Fruit fly (Drosophila melanogaster) whole organism, embryonic: ENCODE data around the gene alpha4GT2.

Source experiments
- ATbp ChIP-seq: fragments of 200-800 bp; sonication (Bioruptor generic); optimal IDR thresholded peaks from 2 replicates; lab custom pipeline; 2017; ENCODE audit warnings: missing biosample characterization, mild to moderate bottlenecking, missing genetic modification characterization, missing genetic modification reagents
- Atf3 ChIP-seq: fragments of 200-800 bp; sonication (Bioruptor generic); optimal IDR thresholded peaks from 3 replicates; lab custom pipeline; 2016; ENCODE audit warnings: missing biosample characterization, missing genetic modification characterization
- Blimp-1 ChIP-seq: fragments of 200-800 bp; sonication (Bioruptor generic); optimal IDR thresholded peaks from 3 replicates; lab custom pipeline; 2018; ENCODE audit warnings: missing biosample characterization, missing genetic modification characterization, mild to moderate bottlenecking, moderate library complexity, missing genetic modification reagents
- CG10959 ChIP-seq: fragments of 200-800 bp; sonication (Bioruptor generic); IDR thresholded peaks from 2 replicates; pipeline ENCODE4 v1.3.6; 2022; ENCODE audit warnings: missing biosample characterization, missing genetic modification characterization
- CG11456 ChIP-seq: fragments of 200-800 bp; sonication (Bioruptor generic); IDR thresholded peaks from 3 replicates; pipeline ENCODE4 v1.3.6; 2022; ENCODE audit warnings: missing biosample characterization, missing genetic modification characterization
- CG12299 ChIP-seq: fragments of 200-800 bp; sonication (Bioruptor generic); optimal IDR thresholded peaks from 2 replicates; lab custom pipeline; 2018; ENCODE audit warnings: missing biosample characterization, mild to moderate bottlenecking, missing genetic modification characterization
- CG17568 ChIP-seq: fragments of 200-800 bp; sonication (Bioruptor generic); optimal IDR thresholded peaks from 2 replicates; lab custom pipeline; 2018; ENCODE audit warnings: missing biosample characterization, mild to moderate bottlenecking, missing genetic modification characterization, moderate library complexity
- CG18476 ChIP-seq: fragments of 200-800 bp; sonication (Bioruptor generic); optimal IDR thresholded peaks from 2 replicates; lab custom pipeline; 2016; ENCODE audit warnings: missing biosample characterization, mild to moderate bottlenecking, missing genetic modification characterization
- CG18764 ChIP-seq: fragments of 200-800 bp; sonication (Bioruptor generic); optimal IDR thresholded peaks from 3 replicates; lab custom pipeline; 2016; ENCODE audit warnings: missing biosample characterization, missing genetic modification characterization
- CG32767 ChIP-seq: fragments of 200-800 bp; sonication (Bioruptor generic); IDR thresholded peaks from 2 replicates; pipeline ENCODE4 v1.3.6; 2022; ENCODE audit warnings: missing biosample characterization, missing genetic modification characterization
- CG4617 ChIP-seq: fragments of 200-800 bp; sonication (Bioruptor generic); optimal IDR thresholded peaks from 3 replicates; lab custom pipeline; 2016; ENCODE audit warnings: missing biosample characterization, missing genetic modification characterization, borderline replicate concordance
- CG4730 ChIP-seq: fragments of 200-800 bp; sonication (Bioruptor generic); IDR thresholded peaks from 2 replicates; pipeline ENCODE4 v1.3.6; 2022; ENCODE audit warnings: missing biosample characterization, missing genetic modification characterization
- CG4820 ChIP-seq: fragments of 200-800 bp; sonication (Bioruptor generic); optimal IDR thresholded peaks from 3 replicates; lab custom pipeline; 2016; ENCODE audit warnings: missing biosample characterization, missing genetic modification characterization
- CG4854 ChIP-seq: fragments of 200-800 bp; sonication (Bioruptor generic); optimal IDR thresholded peaks from 2 replicates; lab custom pipeline; 2016; ENCODE audit warnings: missing biosample characterization, missing genetic modification characterization, inconsistent platforms
- CG6765 ChIP-seq: fragments of 200-800 bp; sonication (Bioruptor generic); optimal IDR thresholded peaks from 3 replicates; lab custom pipeline; 2017; ENCODE audit warnings: missing biosample characterization, mild to moderate bottlenecking, missing genetic modification characterization
- CG9817 ChIP-seq: fragments of 200-800 bp; sonication (Bioruptor generic); optimal IDR thresholded peaks from 2 replicates; lab custom pipeline; 2018; ENCODE audit warnings: missing biosample characterization, mild to moderate bottlenecking, missing genetic modification characterization, moderate library complexity
- Gsc ChIP-seq: fragments of 200-800 bp; sonication (Bioruptor generic); IDR thresholded peaks from 2 replicates; pipeline ENCODE4 v1.3.6; 2022; ENCODE audit warnings: missing biosample characterization, missing genetic modification characterization
- HLH54F ChIP-seq: fragments of 200-800 bp; sonication (Bioruptor generic); optimal IDR thresholded peaks from 3 replicates; lab custom pipeline; 2016; ENCODE audit warnings: missing biosample characterization, missing genetic modification characterization
- Hr3 ChIP-seq: fragments of 200-800 bp; sonication (Bioruptor generic); optimal IDR thresholded peaks from 3 replicates; lab custom pipeline; 2016; ENCODE audit warnings: missing biosample characterization, missing genetic modification characterization
- Hsf ChIP-seq: fragments of 200-800 bp; sonication (Bioruptor generic); optimal IDR thresholded peaks from 3 replicates; lab custom pipeline; 2016; ENCODE audit warnings: missing biosample characterization, missing genetic modification characterization
- Lim3 ChIP-seq: fragments of 200-800 bp; sonication (Bioruptor generic); IDR thresholded peaks from 2 replicates; pipeline ENCODE4 v1.3.6; 2022; ENCODE audit warnings: missing biosample characterization, missing genetic modification characterization
- Nf-YA ChIP-seq: fragments of 200-800 bp; sonication (Bioruptor generic); IDR thresholded peaks from 2 replicates; pipeline ENCODE4 v1.3.6; 2022; ENCODE audit warnings: missing biosample characterization, missing genetic modification characterization
- Oli ChIP-seq: fragments of 200-800 bp; sonication (Bioruptor generic); optimal IDR thresholded peaks from 2 replicates; lab custom pipeline; 2018; ENCODE audit warnings: missing biosample characterization, mild to moderate bottlenecking, missing genetic modification characterization, moderate library complexity
- Sin3A ChIP-seq: fragments of >200 bp; optimal IDR thresholded peaks from 2 replicates; lab custom pipeline; 2018
- Sox102F ChIP-seq: fragments of 200-800 bp; sonication (Bioruptor generic); optimal IDR thresholded peaks from 2 replicates; lab custom pipeline; 2018; ENCODE audit warnings: missing biosample characterization, mild to moderate bottlenecking, missing genetic modification characterization, moderate library complexity
- TFAM ChIP-seq: fragments of 200-800 bp; sonication (Bioruptor generic); optimal IDR thresholded peaks from 2 replicates; lab custom pipeline; 2017; ENCODE audit warnings: missing biosample characterization, missing genetic modification characterization, inconsistent platforms
- ase ChIP-seq: fragments of 200-800 bp; sonication (Bioruptor generic); IDR thresholded peaks from 3 replicates; pipeline ENCODE4 v1.3.6; 2022; ENCODE audit warnings: missing biosample characterization, missing genetic modification characterization
- az2 ChIP-seq: fragments of 200-800 bp; sonication (Bioruptor generic); optimal IDR thresholded peaks from 3 replicates; lab custom pipeline; 2016; ENCODE audit warnings: missing biosample characterization, missing genetic modification characterization
- cas ChIP-seq: fragments of 200-800 bp; sonication (Bioruptor generic); IDR thresholded peaks from 2 replicates; pipeline ENCODE4 v1.3.6; 2022; ENCODE audit warnings: missing biosample characterization, missing genetic modification characterization
- dan ChIP-seq: fragments of 200-800 bp; sonication (Bioruptor generic); IDR thresholded peaks from 2 replicates; pipeline ENCODE4 v1.3.6; 2022; ENCODE audit warnings: missing biosample characterization, missing genetic modification characterization
- disco-r ChIP-seq: fragments of 200-800 bp; sonication (Bioruptor generic); optimal IDR thresholded peaks from 2 replicates; lab custom pipeline; 2016; ENCODE audit warnings: missing biosample characterization, missing genetic modification characterization
- dmrt11E ChIP-seq: fragments of 200-800 bp; sonication (Bioruptor generic); optimal IDR thresholded peaks from 3 replicates; lab custom pipeline; 2018; ENCODE audit warnings: missing biosample characterization, mild to moderate bottlenecking, missing genetic modification characterization, moderate library complexity
- fd96Cb ChIP-seq: fragments of 200-800 bp; sonication (Bioruptor generic); optimal IDR thresholded peaks from 2 replicates; lab custom pipeline; 2018; ENCODE audit warnings: missing biosample characterization, mild to moderate bottlenecking, missing genetic modification characterization, moderate library complexity
- fru ChIP-seq: fragments of >200 bp; optimal IDR thresholded peaks from 2 replicates; lab custom pipeline; 2017
- gce ChIP-seq: fragments of 200-800 bp; sonication (Bioruptor generic); IDR thresholded peaks from 3 replicates; pipeline ENCODE4 v1.3.6; 2022; ENCODE audit warnings: missing biosample characterization, missing genetic modification characterization
- gcm2 ChIP-seq: fragments of 200-800 bp; sonication (Bioruptor generic); optimal IDR thresholded peaks from 2 replicates; lab custom pipeline; 2016; ENCODE audit warnings: missing biosample characterization, missing genetic modification characterization
- gro ChIP-seq: fragments of 200-800 bp; sonication (Bioruptor generic); optimal IDR thresholded peaks from 2 replicates; lab custom pipeline; 2016; ENCODE audit warnings: missing biosample characterization, missing genetic modification characterization
- hb ChIP-seq: fragments of 200-800 bp; sonication (Bioruptor generic); IDR thresholded peaks from 3 replicates; pipeline ENCODE4 v1.3.6; 2022; ENCODE audit warnings: missing biosample characterization, missing genetic modification characterization; ENCODE audit not compliant: partially characterized antibody
- hbn ChIP-seq: fragments of 200-800 bp; sonication (Bioruptor generic); IDR thresholded peaks from 2 replicates; pipeline ENCODE4 v1.3.6; 2022; ENCODE audit warnings: missing biosample characterization, missing genetic modification characterization; ENCODE audit not compliant: partially characterized antibody
- inv ChIP-seq: fragments of 200-800 bp; sonication (Bioruptor generic); IDR thresholded peaks from 2 replicates; pipeline ENCODE4 v1.3.6; 2022; ENCODE audit warnings: missing biosample characterization, missing genetic modification characterization; ENCODE audit not compliant: partially characterized antibody
- lbe ChIP-seq: fragments of 200-800 bp; sonication (Bioruptor generic); optimal IDR thresholded peaks from 2 replicates; lab custom pipeline; 2016; ENCODE audit warnings: missing biosample characterization, mild to moderate bottlenecking, missing genetic modification characterization
- pb ChIP-seq: fragments of 200-800 bp; sonication (Bioruptor generic); optimal IDR thresholded peaks from 3 replicates; lab custom pipeline; 2016; ENCODE audit warnings: missing biosample characterization, missing genetic modification characterization
- pfk ChIP-seq: fragments of 200-800 bp; sonication (Bioruptor generic); optimal IDR thresholded peaks from 2 replicates; lab custom pipeline; 2018; ENCODE audit warnings: missing biosample characterization, mild to moderate bottlenecking, missing genetic modification characterization, moderate library complexity
- run ChIP-seq: fragments of 200-800 bp; sonication (Bioruptor generic); optimal IDR thresholded peaks from 3 replicates; lab custom pipeline; 2018; ENCODE audit warnings: missing biosample characterization, mild to moderate bottlenecking, missing genetic modification characterization
- sens ChIP-seq: fragments of 200-800 bp; sonication (Bioruptor generic); peaks from one replicate; lab custom pipeline; 2016; ENCODE audit warnings: missing biosample characterization, missing genetic modification characterization
- tll ChIP-seq, 2 experiments: fragments of 200-800 bp in 1 of 2; fragments of >200 bp in 1 of 2; sonication (Bioruptor generic) in 1 of 2; optimal IDR thresholded peaks; 2 replicates each; lab custom pipeline; 2017 to 2019; ENCODE audit warnings: missing biosample characterization in 2 of 2, missing genetic modification characterization in 2 of 2, mild to moderate bottlenecking in 1 of 2, moderate library complexity in 1 of 2
- trem ChIP-seq: fragments of 200-800 bp; optimal IDR thresholded peaks from 3 replicates; lab custom pipeline; 2019; ENCODE audit warnings: missing biosample characterization, mild to moderate bottlenecking, missing genetic modification characterization, moderate library complexity
- ttk ChIP-seq: fragments of 200-800 bp; sonication (Bioruptor generic); IDR thresholded peaks from 2 replicates; pipeline ENCODE4 v2.1.2; 2022; ENCODE audit warnings: missing biosample characterization, missing genetic modification characterization
- twi ChIP-seq: fragments of 200-800 bp; optimal IDR thresholded peaks from 2 replicates; lab custom pipeline; 2019; ENCODE audit warnings: missing biosample characterization, mild to moderate bottlenecking, missing genetic modification characterization, moderate library complexity
- tx ChIP-seq: fragments of 200-800 bp; sonication (Bioruptor generic); optimal IDR thresholded peaks from 2 replicates; lab custom pipeline; 2016; ENCODE audit warnings: missing biosample characterization, missing genetic modification characterization
- z ChIP-seq: fragments of 200-800 bp; sonication (Bioruptor generic); IDR thresholded peaks from 3 replicates; pipeline ENCODE4 v1.3.6; 2022; ENCODE audit warnings: missing biosample characterization, missing genetic modification characterization

Gene alpha4GT2

dm6 chr3R:25880198-25880970, 48.4 kb downstream of the alpha4GT2 start (continued):
- peak; percentile 21 for TF ChIP-seq ATbp
- peak; percentile 4 for TF ChIP-seq CG18476
- peak; percentile 64 for TF ChIP-seq Sox102F (GFP tag; lab: Kevin White, UChicago)
- no peak for TF ChIP-seq Atf3 (GFP tag; lab: Kevin White, UChicago)
- TF ChIP-seq CG11456 (GFP tag; lab: Robert Waterston, UW), result no peak
- peak; percentile 77 for TF ChIP-seq dmrt11E (tag; lab: Kevin White, UChicago)
- TF ChIP-seq ttk (GFP tag; lab: Robert Waterston, UW), result 0 out of 2 replicates have a peak, but pooled peaks have one; percentile 5
- no peak for TF ChIP-seq CG4854 (GFP tag; lab: Kevin White, UChicago)
- no peak for TF ChIP-seq inv (GFP tag; lab: Robert Waterston, UW)
- TF ChIP-seq az2 (GFP tag; lab: Kevin White, UChicago), result peak; percentile 3
- no peak for TF ChIP-seq CG17568 (GFP tag; lab: Kevin White, UChicago)
- TF ChIP-seq CG10959 (GFP tag; lab: Robert Waterston, UW), result no peak
- TF ChIP-seq Hr3 (GFP tag; lab: Kevin White, UChicago), result peak; percentile 68
- TF ChIP-seq z (GFP tag; lab: Robert Waterston, UW), result no peak
- peak; percentile 24 for TF ChIP-seq CG9817 (tag; lab: Kevin White, UChicago)
- no peak for TF ChIP-seq CG4730 (GFP tag; lab: Robert Waterston, UW)
- TF ChIP-seq twi (tag; lab: Kevin White, UChicago), result peak; percentile 56
- TF ChIP-seq tll (GFP tag; optimal IDR thresholded peaks at IDR 0.05; lab: Kevin White, UChicago), result no peak
- no peak for TF ChIP-seq CG12299 (tag; lab: Kevin White, UChicago)
- TF ChIP-seq CG32767 (GFP tag; lab: Robert Waterston, UW), result peak; percentile 67; the same call in 1 of the 2 replicates
- TF ChIP-seq lbe, result no peak
- TF ChIP-seq fd96Cb (tag; lab: Kevin White, UChicago), result peak; percentile 49
- no peak for TF ChIP-seq gce (GFP tag; lab: Robert Waterston, UW)
- TF ChIP-seq Sin3A (lab: Kevin White, UChicago), result no peak
- TF ChIP-seq cas, result no peak
- TF ChIP-seq tx (GFP tag; lab: Kevin White, UChicago), result no peak
- TF ChIP-seq trem (tag; lab: Kevin White, UChicago), result peak; percentile 45
- no peak for TF ChIP-seq Nf-YA (GFP tag; lab: Robert Waterston, UW)
- TF ChIP-seq run (tag; lab: Kevin White, UChicago), result no peak
- TF ChIP-seq sens (GFP tag; lab: Kevin White, UChicago), result peak; percentile 37
- no peak for TF ChIP-seq fru (lab: Kevin White, UChicago)
- no peak for TF ChIP-seq hbn (GFP tag; lab: Robert Waterston, UW)
- no peak for TF ChIP-seq hb
- TF ChIP-seq gcm2, result no peak
- no peak for TF ChIP-seq Lim3 (GFP tag; lab: Robert Waterston, UW)
- TF ChIP-seq ase (GFP tag; lab: Robert Waterston, UW), result no peak
- no peak for TF ChIP-seq gro (GFP tag; lab: Kevin White, UChicago)
- peak; percentile 65 for TF ChIP-seq Blimp-1 (GFP tag; lab: Kevin White, UChicago)
- TF ChIP-seq Gsc (GFP tag; lab: Robert Waterston, UW), result no peak
- no peak for TF ChIP-seq HLH54F (GFP tag; lab: Kevin White, UChicago)
- peak; percentile 47 for TF ChIP-seq Oli (tag; lab: Kevin White, UChicago)
- peak; percentile 1 for TF ChIP-seq Hsf (GFP tag; lab: Kevin White, UChicago)
- peak; percentile 22 for TF ChIP-seq CG4820 (GFP tag; lab: Kevin White, UChicago)
- TF ChIP-seq pfk (GFP tag; lab: Kevin White, UChicago), result no peak
- TF ChIP-seq TFAM (GFP tag; lab: Kevin White, UChicago), result no peak
- TF ChIP-seq pb (GFP tag; lab: Kevin White, UChicago), result no peak
- TF ChIP-seq disco-r (GFP tag; lab: Kevin White, UChicago), result no peak
- TF ChIP-seq CG6765 (GFP tag; lab: Kevin White, UChicago), result no peak
- TF ChIP-seq dan (GFP tag; lab: Robert Waterston, UW), result no peak
- TF ChIP-seq CG18764, result no peak
- TF ChIP-seq CG4617 (GFP tag; lab: Kevin White, UChicago), result no peak
